Worm (Caenorhabditis elegans) whole organism, midembryonic: ENCODE data around the gene Y73B6BL.37.

Experiments
- T22C8.4 ChIP-seq: fragments of 200-800 bp; sonication (Bioruptor generic); IDR thresholded peaks from 2 replicates; pipeline ENCODE4 v1.3.6; 2022; ENCODE audit warnings: missing genetic modification characterization, missing compliant biosample characterization
- cog-1 ChIP-seq: sonication (generic microtip); optimal IDR thresholded peaks from 2 replicates; lab custom pipeline; 2016; ENCODE audit warnings: missing genetic modification characterization, missing compliant biosample characterization
- flt-1 ChIP-seq: fragments of 200-800 bp; sonication (Bioruptor generic); IDR thresholded peaks from 2 replicates; pipeline ENCODE4 v1.3.6; 2022; ENCODE audit warnings: missing genetic modification characterization, missing compliant biosample characterization
- klf-2 ChIP-seq: fragments of 200-800 bp; sonication (Bioruptor generic); conservative IDR thresholded peaks from 2 replicates; pipeline ENCODE4 v1.3.6; 2022; ENCODE audit warnings: missing genetic modification reagents, missing genetic modification characterization, missing compliant biosample characterization
- med-1 ChIP-seq: sonication (generic microtip); optimal IDR thresholded peaks from 2 replicates; lab custom pipeline; 2017; ENCODE audit warnings: missing genetic modification characterization, mild to moderate bottlenecking, missing compliant biosample characterization, antibody characterized with exemption, missing genetic modification reagents; ENCODE audit not compliant: insufficient read depth
- ref-1 ChIP-seq: fragments of 200-800 bp; sonication (Bioruptor generic); conservative IDR thresholded peaks from 2 replicates; pipeline ENCODE4 v1.3.6; 2022; ENCODE audit warnings: missing genetic modification reagents, missing genetic modification characterization, missing compliant biosample characterization
- tab-1 ChIP-seq: fragments of 200-800 bp; sonication (Bioruptor generic); IDR thresholded peaks from 2 replicates; pipeline ENCODE4 v1.3.6; 2022; ENCODE audit warnings: missing genetic modification characterization, missing compliant biosample characterization
- ztf-23 ChIP-seq: fragments of 200-800 bp; sonication (Bioruptor generic); IDR thresholded peaks from 2 replicates; pipeline ENCODE4 v1.3.6; 2022; ENCODE audit warnings: missing genetic modification reagents, missing genetic modification characterization, missing compliant biosample characterization
- ztf-29 ChIP-seq: fragments of 200-800 bp; sonication (Bioruptor generic); IDR thresholded peaks from 2 replicates; pipeline ENCODE4 v1.3.6; 2022; ENCODE audit warnings: missing genetic modification reagents, missing genetic modification characterization, missing compliant biosample characterization

Y73B6BL.37 gene

ce11 chrIV:6506424-6506823 lies 19.3 kb downstream of the Y73B6BL.37 start, which contains the start of gene pqn-89:
Gene pqn-89, plus strand, starts transcription at chrIV:6506724.
- no peak for TF ChIP-seq flt-1 (GFP tag; lab: Robert Waterston, UW)
- TF ChIP-seq cog-1 (tag; lab: Kevin White, UChicago): no peak
- no peak for TF ChIP-seq med-1 (GFP tag; lab: Kevin White, UChicago)
- no peak for TF ChIP-seq tab-1 (GFP tag; lab: Robert Waterston, UW)
- TF ChIP-seq ztf-29: no peak
- TF ChIP-seq ref-1 (GFP tag; lab: Robert Waterston, UW): no peak
- TF ChIP-seq T22C8.4 (GFP tag; lab: Robert Waterston, UW): no peak
- TF ChIP-seq klf-2 (GFP tag; lab: Robert Waterston, UW): no peak
- TF ChIP-seq ztf-23 (GFP tag; lab: Robert Waterston, UW): no peak

ce11 chrIV:6511767-6512166 lies 24.6 kb downstream of the Y73B6BL.37 start:
- TF ChIP-seq cog-1 (tag; lab: Kevin White, UChicago) (no peak), flt-1 (GFP tag; lab: Robert Waterston, UW) (no peak), ztf-23 (GFP tag; lab: Robert Waterston, UW) (no peak), tab-1 (GFP tag; lab: Robert Waterston, UW) (no peak), T22C8.4 (GFP tag; lab: Robert Waterston, UW) (no peak), ztf-29 (no peak)

ce11 chrIV:6514700-6515099 lies 27.6 kb downstream of the Y73B6BL.37 start:
- no peak for TF ChIP-seq ref-1 (GFP tag; lab: Robert Waterston, UW)
- no peak for TF ChIP-seq T22C8.4 (GFP tag; lab: Robert Waterston, UW)
- TF ChIP-seq klf-2 (GFP tag; lab: Robert Waterston, UW): no peak
- TF ChIP-seq cog-1 (tag; lab: Kevin White, UChicago): no peak
- TF ChIP-seq med-1 (GFP tag; lab: Kevin White, UChicago): no peak
- no peak for TF ChIP-seq ztf-23 (GFP tag; lab: Robert Waterston, UW)
- TF ChIP-seq flt-1 (GFP tag; lab: Robert Waterston, UW): no peak
- no peak for TF ChIP-seq ztf-29
- no peak for TF ChIP-seq tab-1 (GFP tag; lab: Robert Waterston, UW)

ce11 chrIV:6517859-6518258 lies 30.7 kb downstream of the Y73B6BL.37 start, which contains the start of gene C01G5.7:
Gene C01G5.7, plus strand, starts transcription at chrIV:6518159.
- TF ChIP-seq ztf-29 (no peak), T22C8.4 (GFP tag; lab: Robert Waterston, UW) (no peak)

ce11 chrIV:6519593-6519992 lies 32.4 kb downstream of the Y73B6BL.37 start, which contains the start of gene C01G5.9:
Gene C01G5.9, plus strand, starts transcription at chrIV:6519893.
- TF ChIP-seq ztf-23 (GFP tag; lab: Robert Waterston, UW) (no peak), ref-1 (GFP tag; lab: Robert Waterston, UW) (no peak)

ce11 chrIV:6522305-6522917 lies 35.3 kb downstream of the Y73B6BL.37 start, which contains the start of gene ddi-1:
Gene ddi-1, plus strand, starts transcription at chrIV:6522867.
- no peak for TF ChIP-seq cog-1 (tag; lab: Kevin White, UChicago)
- no peak for TF ChIP-seq T22C8.4 (GFP tag; lab: Robert Waterston, UW)
- TF ChIP-seq ztf-23 (GFP tag; lab: Robert Waterston, UW): no peak
- TF ChIP-seq flt-1 (GFP tag; lab: Robert Waterston, UW): no peak
- TF ChIP-seq ztf-29: no peak
- TF ChIP-seq tab-1 (GFP tag; lab: Robert Waterston, UW): no peak
- no peak for TF ChIP-seq klf-2 (GFP tag; lab: Robert Waterston, UW)
- no peak for TF ChIP-seq ref-1 (GFP tag; lab: Robert Waterston, UW)
- no peak for TF ChIP-seq med-1 (GFP tag; lab: Kevin White, UChicago)

ce11 chrIV:6523773-6524172 lies 36.6 kb downstream of the Y73B6BL.37 start:
- no peak for TF ChIP-seq med-1 (GFP tag; lab: Kevin White, UChicago)
- TF ChIP-seq ztf-23 (GFP tag; lab: Robert Waterston, UW): no peak
- TF ChIP-seq flt-1 (GFP tag; lab: Robert Waterston, UW): no peak
- no peak for TF ChIP-seq T22C8.4 (GFP tag; lab: Robert Waterston, UW)
- TF ChIP-seq ref-1 (GFP tag; lab: Robert Waterston, UW): no peak
- no peak for TF ChIP-seq tab-1 (GFP tag; lab: Robert Waterston, UW)
- TF ChIP-seq klf-2 (GFP tag; lab: Robert Waterston, UW): no peak
- TF ChIP-seq ztf-29: no peak
- no peak for TF ChIP-seq cog-1 (tag; lab: Kevin White, UChicago)

- TF ChIP-seq flt-1 (GFP tag; lab: Robert Waterston, UW): no peak
- TF ChIP-seq tab-1 (GFP tag; lab: Robert Waterston, UW): no peak
- TF ChIP-seq med-1 (GFP tag; lab: Kevin White, UChicago): no peak
- no peak for TF ChIP-seq ztf-29
- no peak for TF ChIP-seq T22C8.4 (GFP tag; lab: Robert Waterston, UW)
- TF ChIP-seq ref-1 (GFP tag; lab: Robert Waterston, UW): no peak
- no peak for TF ChIP-seq cog-1 (tag; lab: Kevin White, UChicago)
- no peak for TF ChIP-seq klf-2 (GFP tag; lab: Robert Waterston, UW)
- no peak for TF ChIP-seq ztf-23 (GFP tag; lab: Robert Waterston, UW)
These were observed 37.4 kb downstream of the Y73B6BL.37 start, which contains the start of gene C01G5.5 for ce11 chrIV:6524531-6524930. Gene C01G5.5, plus strand, starts transcription at chrIV:6524610.

- TF ChIP-seq T22C8.4 (GFP tag; lab: Robert Waterston, UW) (no peak), med-1 (GFP tag; lab: Kevin White, UChicago) (no peak), klf-2 (GFP tag; lab: Robert Waterston, UW) (no peak), flt-1 (GFP tag; lab: Robert Waterston, UW) (no peak), ztf-23 (GFP tag; lab: Robert Waterston, UW) (no peak), tab-1 (GFP tag; lab: Robert Waterston, UW) (no peak), ztf-29 (no peak), ref-1 (GFP tag; lab: Robert Waterston, UW) (no peak), cog-1 (tag; lab: Kevin White, UChicago) (no peak)
These were observed 39.4 kb downstream of the Y73B6BL.37 start for ce11 chrIV:6526522-6526921.
